Worm (Caenorhabditis elegans): ENCODE results near the gene tbc-13.

Gene tbc-13

DNA sequence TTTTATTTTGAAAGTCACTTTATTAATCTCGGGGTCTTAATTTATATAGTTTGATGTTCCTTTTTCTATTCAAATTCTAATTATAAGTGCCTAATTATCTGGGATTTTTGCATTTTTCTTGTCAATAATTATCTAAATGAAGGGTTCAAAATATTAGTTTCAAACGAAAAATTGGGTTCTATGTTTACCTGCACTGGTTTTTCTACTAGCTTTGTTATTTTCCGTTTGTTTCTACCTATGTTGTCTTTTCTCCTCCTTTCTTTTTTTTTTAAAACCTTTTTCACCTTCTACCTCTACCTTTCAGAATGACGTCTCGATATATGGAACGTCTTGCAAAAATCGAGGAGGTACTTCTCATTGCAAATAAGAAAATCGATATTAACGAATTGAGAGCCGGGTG lies at the start of gene tbc-13:
Gene tbc-13, plus strand, starts transcription at position 301 of the 400 bp plus-strand sequence.
- TF ChIP-seq hlh-1 (tag; optimal IDR thresholded peaks at IDR 0.05) (no peak), nhr-12 (tag; optimal IDR thresholded peaks at IDR 0.05) (no peak), nhr-2 (tag; optimal IDR thresholded peaks at IDR 0.05) (no peak), elt-1 (tag; optimal IDR thresholded peaks at IDR 0.05; ENCODE audit: borderline replicate concordance, insufficient read depth) (no peak), mab-5 (tag; optimal IDR thresholded peaks at IDR 0.05) (no peak), nhr-237 (tag; optimal IDR thresholded peaks at IDR 0.05) (no peak), bed-3 (GFP tag; optimal IDR thresholded peaks at IDR 0.05) (no peak), unc-39 (tag; optimal IDR thresholded peaks at IDR 0.05) (no peak), nhr-28 (tag; optimal IDR thresholded peaks at IDR 0.05) (no peak), ceh-43 (GFP tag; optimal IDR thresholded peaks at IDR 0.05) (no peak), ztf-11 (tag; optimal IDR thresholded peaks at IDR 0.05) (no peak), ceh-83 (GFP tag; optimal IDR thresholded peaks at IDR 0.05) (no peak), ces-1 (GFP tag; optimal IDR thresholded peaks at IDR 0.05) (no peak), blmp-1 (tag; optimal IDR thresholded peaks at IDR 0.05) (no peak), lin-13 (tag; optimal IDR thresholded peaks at IDR 0.05) (no peak), lin-32 (GFP tag; optimal IDR thresholded peaks at IDR 0.05) (no peak), flh-1 (GFP tag; optimal IDR thresholded peaks at IDR 0.05) (no peak), mep-1 (tag; optimal IDR thresholded peaks at IDR 0.05) (no peak), ceh-39 (tag; optimal IDR thresholded peaks at IDR 0.05) (no peak), elt-3 (tag; optimal IDR thresholded peaks at IDR 0.05) (no peak)

DNA sequence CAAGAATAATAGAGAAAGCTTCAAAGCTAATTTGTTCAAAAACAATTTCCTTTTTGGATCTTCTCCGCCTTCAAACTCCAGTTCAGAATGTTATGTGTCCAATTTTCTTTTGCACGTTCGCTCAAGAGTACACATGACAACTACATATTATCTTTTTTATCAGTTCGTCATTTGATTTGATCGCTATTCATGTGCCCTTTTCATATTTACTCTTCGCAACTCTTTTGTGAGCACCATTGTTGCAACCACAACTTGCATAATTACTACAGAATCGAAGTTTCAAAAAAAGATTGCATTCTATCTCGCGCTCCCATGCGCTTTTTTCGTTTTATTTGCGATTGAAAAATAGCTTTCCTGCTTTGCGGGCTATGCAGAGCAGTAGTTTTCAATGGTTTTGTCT lies 49.6 kb upstream of the tbc-13 start:
- TF ChIP-seq cnd-1 (tag; optimal IDR thresholded peaks at IDR 0.05) (no peak), pha-4 (tag; optimal IDR thresholded peaks at IDR 0.05) (no peak), ceh-83 (GFP tag; optimal IDR thresholded peaks at IDR 0.05) (no peak)

DNA sequence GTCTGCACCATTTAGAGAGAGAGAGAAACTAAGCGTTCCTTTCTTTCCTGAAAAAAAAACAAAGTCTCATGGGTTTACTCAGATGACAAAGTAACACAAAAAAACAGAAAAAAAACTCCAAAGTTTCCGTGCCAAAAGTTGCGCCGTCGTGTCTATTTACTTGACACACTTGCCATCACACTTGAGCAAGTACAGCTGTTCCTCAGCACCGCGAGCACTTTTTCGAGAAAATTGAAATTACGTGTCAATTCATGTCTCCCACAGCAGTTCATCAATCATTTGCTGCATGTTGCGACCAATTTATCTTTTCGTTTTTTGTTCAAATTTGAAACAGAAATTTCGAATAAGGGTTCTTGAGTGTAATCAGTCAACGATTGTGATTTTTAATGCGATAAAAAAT lies 48.4 kb upstream of the tbc-13 start:
- no peak for TF ChIP-seq lsy-2 (tag; optimal IDR thresholded peaks at IDR 0.05)
- TF ChIP-seq hlh-1 (tag; optimal IDR thresholded peaks at IDR 0.05), result no peak

DNA sequence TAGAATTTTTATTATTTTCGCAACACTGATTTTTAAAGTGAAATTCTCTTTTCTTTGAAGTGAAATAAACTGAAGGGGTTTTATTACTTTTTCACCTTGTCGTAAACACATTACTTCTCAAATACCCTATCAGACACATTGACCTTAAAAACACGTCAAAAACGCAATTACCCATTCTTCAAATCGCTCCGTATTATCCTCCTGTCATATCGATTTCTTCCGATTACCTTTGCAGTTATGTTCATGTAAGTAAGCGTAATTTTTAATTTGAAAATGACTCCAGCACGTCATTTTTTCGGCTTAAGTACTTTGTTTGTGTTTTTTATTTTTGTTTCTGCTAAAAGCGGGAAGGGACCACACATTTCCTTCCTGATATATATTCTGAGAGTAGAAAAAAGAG lies 46.6 kb upstream of the tbc-13 start:
- TF ChIP-seq blmp-1 (tag; optimal IDR thresholded peaks at IDR 0.05) (no peak), mep-1 (tag; optimal IDR thresholded peaks at IDR 0.05) (no peak), ces-1 (GFP tag; optimal IDR thresholded peaks at IDR 0.05) (no peak), lin-32 (GFP tag; optimal IDR thresholded peaks at IDR 0.05) (no peak), hlh-1 (tag; optimal IDR thresholded peaks at IDR 0.05) (no peak), elt-1 (tag; optimal IDR thresholded peaks at IDR 0.05; ENCODE audit: borderline replicate concordance, insufficient read depth) (no peak), ceh-39 (tag; optimal IDR thresholded peaks at IDR 0.05) (no peak), tbx-8 (GFP tag; optimal IDR thresholded peaks at IDR 0.05) (no peak), ztf-11 (tag; optimal IDR thresholded peaks at IDR 0.05) (no peak)

- TF ChIP-seq mep-1 (tag; optimal IDR thresholded peaks at IDR 0.05), result no peak
Observed at ce11 chrX:12439998-12440722, 44.7 kb upstream of the tbc-13 start.

DNA sequence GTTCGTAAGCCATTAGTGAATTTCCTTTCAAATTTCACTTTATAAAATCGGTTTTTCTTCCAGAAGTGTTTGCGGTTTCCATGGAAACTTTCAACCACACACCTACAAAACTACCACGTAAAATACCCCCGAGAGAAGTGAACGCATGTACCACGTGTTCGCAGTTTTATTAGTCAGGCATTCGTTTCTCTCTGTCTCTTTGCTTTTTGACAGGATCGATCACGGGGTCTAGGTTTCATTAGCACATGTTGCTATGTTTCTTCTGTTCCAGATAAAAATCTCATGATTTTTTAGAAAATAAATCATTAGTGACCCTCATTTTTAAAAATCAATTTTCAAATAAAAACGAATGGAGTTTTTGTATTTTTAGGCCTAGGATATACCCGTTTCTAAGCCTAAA lies 40.4 kb upstream of the tbc-13 start:
- TF ChIP-seq ham-2 (GFP tag; optimal IDR thresholded peaks at IDR 0.05) (no peak), blmp-1 (tag; optimal IDR thresholded peaks at IDR 0.05) (no peak), lin-13 (tag; optimal IDR thresholded peaks at IDR 0.05) (no peak), bed-3 (GFP tag; optimal IDR thresholded peaks at IDR 0.05) (no peak), ces-1 (GFP tag; optimal IDR thresholded peaks at IDR 0.05) (no peak), flh-1 (GFP tag; optimal IDR thresholded peaks at IDR 0.05) (no peak), nhr-237 (tag; optimal IDR thresholded peaks at IDR 0.05) (no peak), M03D4.4 (tag; optimal IDR thresholded peaks at IDR 0.05) (no peak), elt-1 (tag; optimal IDR thresholded peaks at IDR 0.05; ENCODE audit: borderline replicate concordance, insufficient read depth) (no peak), lin-32 (GFP tag; optimal IDR thresholded peaks at IDR 0.05) (no peak), lsy-2 (tag; optimal IDR thresholded peaks at IDR 0.05) (no peak), mab-5 (tag; optimal IDR thresholded peaks at IDR 0.05) (no peak), cnd-1 (tag; optimal IDR thresholded peaks at IDR 0.05) (no peak), ceh-83 (GFP tag; optimal IDR thresholded peaks at IDR 0.05) (no peak), zip-8 (tag; optimal IDR thresholded peaks at IDR 0.05) (no peak), pha-4 (tag; optimal IDR thresholded peaks at IDR 0.05) (no peak), ztf-11 (tag; optimal IDR thresholded peaks at IDR 0.05) (no peak), tbx-8 (GFP tag; optimal IDR thresholded peaks at IDR 0.05) (no peak)

Data from whole organism, mixed stage, embryonic.